Fruit fly (Drosophila melanogaster): ENCODE results near the gene Qsox3.

Gene Qsox3

DNA sequence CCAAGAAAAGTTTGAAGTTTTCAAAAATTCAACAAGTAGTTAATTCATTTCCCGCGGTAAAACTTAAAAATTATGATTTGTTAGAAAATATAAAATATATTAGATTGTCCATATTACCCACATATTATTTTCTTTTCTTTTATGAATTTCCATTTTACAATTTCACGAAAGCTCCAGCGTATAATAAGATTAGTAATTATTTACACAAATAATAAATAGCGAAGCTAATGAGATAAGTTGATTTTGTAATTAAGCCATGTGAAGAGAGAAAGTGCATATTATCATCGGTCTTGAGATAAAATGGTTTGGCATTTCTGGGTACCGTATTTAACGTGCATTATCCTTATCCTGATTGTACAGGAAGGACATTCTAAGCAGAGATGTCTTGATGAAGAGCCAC is at the start of gene Qsox3:
TSS of gene Qsox3 (plus strand) at position 301 of the 400 bp plus-strand sequence.
- TF ChIP-seq CG33017 (tag; optimal IDR thresholded peaks at IDR 0.05), result no peak

DNA sequence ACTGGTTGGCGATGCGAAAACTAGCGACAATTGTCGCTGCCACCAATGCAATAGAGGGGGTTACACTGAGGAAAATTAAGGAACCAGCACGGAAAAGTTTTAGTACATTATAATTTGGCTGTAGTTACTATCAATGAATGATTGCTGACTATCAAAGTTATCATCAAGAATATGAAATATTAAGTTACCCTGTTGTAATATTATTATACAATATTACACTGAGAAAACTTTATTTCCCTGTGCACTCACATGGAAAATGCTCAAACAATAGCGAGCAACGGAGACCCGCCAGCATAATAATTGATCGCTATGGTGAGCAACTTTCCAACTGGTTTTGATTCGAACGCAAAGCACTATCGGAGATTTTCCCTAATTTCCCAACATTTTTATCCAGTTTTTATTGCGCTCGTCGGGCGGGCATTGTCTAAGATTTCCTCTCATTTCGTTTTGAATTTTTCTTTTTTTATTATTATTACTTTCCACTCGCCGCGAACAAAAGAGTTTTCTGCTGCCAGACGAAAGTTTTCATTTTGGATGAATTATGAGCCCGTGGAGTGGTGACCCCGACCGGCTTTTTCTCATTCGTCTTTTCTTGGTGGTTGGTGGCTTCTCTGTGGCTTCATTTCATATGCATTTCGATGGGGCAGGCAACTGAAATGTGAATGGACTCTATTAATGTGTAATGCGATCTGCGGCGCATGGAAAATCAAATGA is 49.3 kb upstream of the Qsox3 start:
- TF ChIP-seq CG7101 (tag; optimal IDR thresholded peaks at IDR 0.05), result no peak
- no peak for TF ChIP-seq ovo (GFP tag; optimal IDR thresholded peaks at IDR 0.05)
- no peak for TF ChIP-seq bab1 (GFP tag; optimal IDR thresholded peaks at IDR 0.05)
- no peak for TF ChIP-seq CG14711 (tag; optimal IDR thresholded peaks at IDR 0.05)
- TF ChIP-seq cnc (optimal IDR thresholded peaks at IDR 0.05), result no peak
- TF ChIP-seq Mnt (GFP tag; optimal IDR thresholded peaks at IDR 0.05), result no peak
- no peak for TF ChIP-seq Crg-1 (GFP tag; optimal IDR thresholded peaks at IDR 0.05)
- no peak for TF ChIP-seq CG11617 (GFP tag; optimal IDR thresholded peaks at IDR 0.05)
- no peak for TF ChIP-seq Clk (GFP tag; optimal IDR thresholded peaks at IDR 0.05)
- TF ChIP-seq tj (GFP tag; optimal IDR thresholded peaks at IDR 0.05), result no peak
- TF ChIP-seq CG33017 (tag; optimal IDR thresholded peaks at IDR 0.05), result no peak

- TF ChIP-seq kay (GFP tag; ENCODE audit: borderline replicate concordance) (no peak), tj (GFP tag; optimal IDR thresholded peaks at IDR 0.05) (no peak), Hr96 (GFP tag; optimal IDR thresholded peaks at IDR 0.05) (no peak), Crg-1 (GFP tag; optimal IDR thresholded peaks at IDR 0.05) (no peak), CG12768 (GFP tag; optimal IDR thresholded peaks at IDR 0.05) (no peak), toe (GFP tag; optimal IDR thresholded peaks at IDR 0.05) (no peak), CG14711 (tag; optimal IDR thresholded peaks at IDR 0.05) (no peak), CG5204 (GFP tag; optimal IDR thresholded peaks at IDR 0.05) (no peak), CG11617 (GFP tag; optimal IDR thresholded peaks at IDR 0.05) (no peak), cnc (optimal IDR thresholded peaks at IDR 0.05) (no peak), CG1620 (GFP tag; optimal IDR thresholded peaks at IDR 0.05) (no peak), Mnt (GFP tag; optimal IDR thresholded peaks at IDR 0.05) (no peak), pad (GFP tag; optimal IDR thresholded peaks at IDR 0.05) (no peak), CG33017 (tag; optimal IDR thresholded peaks at IDR 0.05) (no peak), CG7045 (GFP tag; optimal IDR thresholded peaks at IDR 0.05) (no peak), ovo (GFP tag; optimal IDR thresholded peaks at IDR 0.05) (no peak), CG7101 (tag; optimal IDR thresholded peaks at IDR 0.05) (no peak)
These were observed 48.7 kb upstream of the Qsox3 start for dm6 chr3R:21862868-21863267.

DNA sequence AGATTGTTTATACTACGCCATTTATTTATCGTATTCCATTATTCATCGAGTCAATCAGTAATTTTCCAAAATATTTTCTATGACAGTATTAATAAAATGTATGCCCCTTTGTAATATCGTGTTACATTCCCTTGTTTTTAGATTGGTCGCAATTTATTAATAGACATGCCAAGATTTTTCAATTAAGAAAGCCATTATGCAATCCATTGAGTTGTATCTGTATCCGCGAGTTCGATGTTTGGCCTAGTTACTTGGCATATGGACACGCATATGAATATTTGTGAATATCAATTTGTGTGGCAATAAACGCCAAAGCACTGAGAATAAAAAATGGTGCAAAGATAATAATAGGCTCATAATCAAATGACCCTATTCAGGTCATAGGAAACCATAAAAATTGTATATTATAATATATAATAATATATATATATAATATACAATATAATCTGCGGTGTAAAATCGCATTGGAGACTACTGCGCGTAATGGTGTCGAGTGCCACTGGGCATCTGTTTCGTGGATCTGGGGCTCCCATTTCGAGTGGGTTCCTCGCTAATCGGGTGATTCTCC is 47.7 kb upstream of the Qsox3 start:
- no peak for TF ChIP-seq pad (GFP tag; optimal IDR thresholded peaks at IDR 0.05)
- TF ChIP-seq ovo (GFP tag; optimal IDR thresholded peaks at IDR 0.05), result no peak
- TF ChIP-seq CG12768 (GFP tag; optimal IDR thresholded peaks at IDR 0.05), result no peak
- no peak for TF ChIP-seq cnc (optimal IDR thresholded peaks at IDR 0.05)
- TF ChIP-seq CG33017 (tag; optimal IDR thresholded peaks at IDR 0.05), result no peak
- no peak for TF ChIP-seq CG11617 (GFP tag; optimal IDR thresholded peaks at IDR 0.05)
- no peak for TF ChIP-seq cic (GFP tag; optimal IDR thresholded peaks at IDR 0.05)
- TF ChIP-seq CG7101 (tag; optimal IDR thresholded peaks at IDR 0.05), result no peak
- no peak for TF ChIP-seq kay (GFP tag; ENCODE audit: borderline replicate concordance)
- TF ChIP-seq tj (GFP tag; optimal IDR thresholded peaks at IDR 0.05), result no peak
- no peak for TF ChIP-seq CG5204 (GFP tag; optimal IDR thresholded peaks at IDR 0.05)
- no peak for TF ChIP-seq Clk (GFP tag; optimal IDR thresholded peaks at IDR 0.05)
- no peak for TF ChIP-seq CG1620 (GFP tag; optimal IDR thresholded peaks at IDR 0.05)
- no peak for TF ChIP-seq Mnt (GFP tag; optimal IDR thresholded peaks at IDR 0.05)

DNA sequence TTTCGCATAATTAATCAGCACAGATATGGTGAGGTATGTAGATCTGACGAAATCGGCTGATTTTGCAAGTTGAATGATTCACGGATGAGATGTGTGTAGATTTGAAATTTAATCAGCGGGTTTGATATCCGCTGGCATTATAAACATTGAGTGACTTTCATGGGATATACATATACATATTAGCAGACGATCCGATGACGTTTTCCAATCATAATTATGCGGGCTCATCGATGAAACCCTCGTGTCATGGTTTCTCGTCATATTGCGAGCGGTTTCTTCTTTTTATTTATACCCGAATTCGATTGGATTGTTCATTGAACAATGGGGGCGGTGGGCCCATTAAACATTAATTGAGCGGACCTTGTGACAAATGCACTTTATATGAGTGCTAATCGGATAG is 47.1 kb upstream of the Qsox3 start:
- TF ChIP-seq ovo (GFP tag; optimal IDR thresholded peaks at IDR 0.05) (no peak), kay (GFP tag; ENCODE audit: borderline replicate concordance) (peak; percentile 7)

DNA sequence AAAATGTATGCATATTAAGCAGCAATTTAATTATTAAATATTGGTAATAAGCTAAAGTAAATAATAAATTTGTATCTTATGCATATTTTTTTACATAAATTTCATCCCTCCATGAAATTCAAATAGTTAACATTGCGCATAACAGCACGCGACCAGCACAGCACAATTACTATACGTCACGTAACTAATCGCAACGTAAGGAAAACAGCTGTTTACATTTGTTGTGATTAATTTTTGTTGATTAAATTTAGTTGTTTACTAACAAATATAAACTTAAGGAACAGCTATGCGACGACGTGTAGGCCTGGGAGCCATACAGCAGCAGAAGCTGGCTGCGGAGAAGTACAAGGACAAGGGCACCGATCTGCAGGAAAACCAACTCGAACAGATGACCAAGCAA is 46.6 kb upstream of the Qsox3 start, which contains the start of gene lsn:
TSS of gene lsn (plus strand) at position 177 of the 400 bp plus-strand sequence.
- TF ChIP-seq CG33017 (tag; optimal IDR thresholded peaks at IDR 0.05) (no peak), ovo (GFP tag; optimal IDR thresholded peaks at IDR 0.05) (peak; percentile 42), Mnt (GFP tag; optimal IDR thresholded peaks at IDR 0.05) (no peak), cnc (optimal IDR thresholded peaks at IDR 0.05) (no peak), kay (GFP tag; ENCODE audit: borderline replicate concordance) (peak; percentile 12), bab1 (GFP tag; optimal IDR thresholded peaks at IDR 0.05) (peak; percentile 15)

DNA sequence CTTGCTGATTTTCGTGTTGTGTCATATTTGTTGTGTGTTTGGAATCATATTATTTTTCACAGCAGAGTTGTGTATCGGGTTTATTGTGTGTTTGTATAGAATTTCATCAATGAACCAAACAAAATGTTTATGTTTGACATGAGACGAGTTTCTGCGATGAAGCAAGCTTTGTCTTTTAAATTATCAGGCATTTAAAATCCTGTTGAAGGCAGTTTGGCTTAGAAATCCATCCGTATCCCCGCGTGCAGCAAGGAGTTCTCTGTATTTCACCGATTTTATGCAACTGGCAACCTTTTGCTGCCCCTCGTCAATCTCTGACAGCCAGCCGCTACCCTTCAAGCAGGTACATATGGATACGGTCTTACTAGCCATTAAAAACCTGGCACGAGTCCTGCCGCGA is 43.8 kb upstream of the Qsox3 start, which contains the start of the genes CG6569 and Cby:
TSS of gene CG6569 (minus strand) at position 101 of the 400 bp plus-strand sequence.
TSS of gene Cby (plus strand) at position 185 of the 400 bp plus-strand sequence.
- no peak for TF ChIP-seq CG33017 (tag; optimal IDR thresholded peaks at IDR 0.05)
- no peak for TF ChIP-seq ovo (GFP tag; optimal IDR thresholded peaks at IDR 0.05)
- no peak for TF ChIP-seq CG14711 (tag; optimal IDR thresholded peaks at IDR 0.05)
- no peak for TF ChIP-seq Crg-1 (GFP tag; optimal IDR thresholded peaks at IDR 0.05)
- TF ChIP-seq CG7101 (tag; optimal IDR thresholded peaks at IDR 0.05), result no peak
- TF ChIP-seq CG7045 (GFP tag; optimal IDR thresholded peaks at IDR 0.05), result no peak
- no peak for TF ChIP-seq CG5204 (GFP tag; optimal IDR thresholded peaks at IDR 0.05)
- no peak for TF ChIP-seq cnc (optimal IDR thresholded peaks at IDR 0.05)
- TF ChIP-seq Mnt (GFP tag; optimal IDR thresholded peaks at IDR 0.05), result no peak
- no peak for TF ChIP-seq kay (GFP tag; ENCODE audit: borderline replicate concordance)
- no peak for TF ChIP-seq tj (GFP tag; optimal IDR thresholded peaks at IDR 0.05)
- no peak for TF ChIP-seq bab1 (GFP tag; optimal IDR thresholded peaks at IDR 0.05)
- no peak for TF ChIP-seq Clk (GFP tag; optimal IDR thresholded peaks at IDR 0.05)
- no peak for TF ChIP-seq cic (GFP tag; optimal IDR thresholded peaks at IDR 0.05)
- no peak for TF ChIP-seq CG11617 (GFP tag; optimal IDR thresholded peaks at IDR 0.05)
